Fruit fly (Drosophila melanogaster): ENCODE measurements around the gene CG34012.

Gene CG34012

dm6 chr3L:11091943-11092609, 17.2 kb downstream of the CG34012 start (continued):
- TF ChIP-seq D (optimal IDR thresholded peaks at IDR 0.05): no peak
- TF ChIP-seq D (GFP tag; optimal IDR thresholded peaks at IDR 0.05): peak; percentile 5
- TF ChIP-seq cwo (GFP tag; optimal IDR thresholded peaks at IDR 0.05): peak; percentile 54
- peak; percentile 22 for TF ChIP-seq CG33557 (GFP tag; optimal IDR thresholded peaks at IDR 0.05)
- peak; percentile 34 for TF ChIP-seq CG10209 (GFP tag; optimal IDR thresholded peaks at IDR 0.05)
- peak; percentile 3 for TF ChIP-seq CG1529 (GFP tag; optimal IDR thresholded peaks at IDR 0.05)
- peak; percentile 60 for TF ChIP-seq Deaf1 (tag; optimal IDR thresholded peaks at IDR 0.05)
- TF ChIP-seq CG8944 (GFP tag; optimal IDR thresholded peaks at IDR 0.05): peak; percentile 53
- TF ChIP-seq zfh2 (GFP tag; optimal IDR thresholded peaks at IDR 0.05): peak; percentile 51
- peak; percentile 10 for TF ChIP-seq gem (tag; optimal IDR thresholded peaks at IDR 0.05)
- peak; percentile 48 for TF ChIP-seq lbe (GFP tag; optimal IDR thresholded peaks at IDR 0.05)
- TF ChIP-seq Hand (GFP tag; optimal IDR thresholded peaks at IDR 0.05): peak; percentile 30
- peak; percentile 7 for TF ChIP-seq CG13775 (GFP tag; optimal IDR thresholded peaks at IDR 0.05)
- TF ChIP-seq CG10267 (tag; optimal IDR thresholded peaks at IDR 0.05): peak; percentile 94
- no peak for TF ChIP-seq Neu2 (GFP tag; optimal IDR thresholded peaks at IDR 0.05; ENCODE audit: borderline replicate concordance)
- no peak for TF ChIP-seq phol (tag; optimal IDR thresholded peaks at IDR 0.05)
- peak; percentile 57 for TF ChIP-seq CG12155 (GFP tag; optimal IDR thresholded peaks at IDR 0.05)
- TF ChIP-seq Gsc (GFP tag; IDR thresholded peaks at IDR 0.05): no peak
- TF ChIP-seq CG8281 (tag; optimal IDR thresholded peaks at IDR 0.05): no peak
- TF ChIP-seq eyg (GFP tag; optimal IDR thresholded peaks at IDR 0.05): peak; percentile 27
- TF ChIP-seq unpg (GFP tag; optimal IDR thresholded peaks at IDR 0.05): peak; percentile 35
- no peak for TF ChIP-seq Hr78 (GFP tag; optimal IDR thresholded peaks at IDR 0.05)
- TF ChIP-seq CG10543 (GFP tag; optimal IDR thresholded peaks at IDR 0.05): no peak
- peak; percentile 63 for TF ChIP-seq Ets97D (GFP tag; optimal IDR thresholded peaks at IDR 0.05)
- TF ChIP-seq CG9215 (GFP tag; IDR thresholded peaks at IDR 0.05): 0 out of 2 replicates have a peak, but pooled peaks have one; percentile 6
- TF ChIP-seq pfk (GFP tag; optimal IDR thresholded peaks at IDR 0.05): no peak
- peak; percentile 48 for TF ChIP-seq pho (GFP tag; optimal IDR thresholded peaks at IDR 0.05)
- no peak for TF ChIP-seq Jarid2 (GFP tag; optimal IDR thresholded peaks at IDR 0.05)
- no peak for TF ChIP-seq D19A (tag; optimal IDR thresholded peaks at IDR 0.05)
- TF ChIP-seq CG1233 (GFP tag; optimal IDR thresholded peaks at IDR 0.05): peak; percentile 12
- TF ChIP-seq Oli (tag; optimal IDR thresholded peaks at IDR 0.05): peak; percentile 6
- peak; percentile 22 for TF ChIP-seq vfl (GFP tag; optimal IDR thresholded peaks at IDR 0.05)
- no peak for TF ChIP-seq CG15696 (tag; optimal IDR thresholded peaks at IDR 0.05)
- no peak for TF ChIP-seq CG2129 (GFP tag; IDR thresholded peaks at IDR 0.05; ENCODE audit: partially characterized antibody)
- TF ChIP-seq CG3726 (GFP tag; IDR thresholded peaks at IDR 0.05): no peak
- no peak for TF ChIP-seq sim (GFP tag; IDR thresholded peaks at IDR 0.05)
- no peak for TF ChIP-seq CG15479 (GFP tag; optimal IDR thresholded peaks at IDR 0.05)
- TF ChIP-seq H15 (GFP tag; IDR thresholded peaks at IDR 0.05): peak; percentile 37; the same call in 2 of the 3 replicates
- TF ChIP-seq oc (tag; optimal IDR thresholded peaks at IDR 0.05): peak; percentile 62
- TF ChIP-seq Xrp1 (GFP tag; IDR thresholded peaks at IDR 0.05): peak; percentile 57; the same call in 1 of the 2 replicates
- peak; percentile 76 for TF ChIP-seq Side (GFP tag; optimal IDR thresholded peaks at IDR 0.05)
- no peak for TF ChIP-seq CG15073 (GFP tag; optimal IDR thresholded peaks at IDR 0.05)
- no peak for TF ChIP-seq CkIIα-i1 (GFP tag; IDR thresholded peaks at IDR 0.05)
- peak; percentile 53 for TF ChIP-seq CG30403 (GFP tag; optimal IDR thresholded peaks at IDR 0.05)
- TF ChIP-seq CG34224 (GFP tag; IDR thresholded peaks at IDR 0.05; ENCODE audit: partially characterized antibody): no peak
- TF ChIP-seq pzg (GFP tag; optimal IDR thresholded peaks at IDR 0.05): peak; percentile 41
- peak; percentile 27 for TF ChIP-seq CG6813 (GFP tag; optimal IDR thresholded peaks at IDR 0.05)
- TF ChIP-seq Nf-YA (GFP tag; IDR thresholded peaks at IDR 0.05): no peak
- no peak for TF ChIP-seq Lim3 (GFP tag; IDR thresholded peaks at IDR 0.05)
